Worm (Caenorhabditis elegans): ENCODE results near the gene cnp-2.

cnp-2 gene

DNA sequence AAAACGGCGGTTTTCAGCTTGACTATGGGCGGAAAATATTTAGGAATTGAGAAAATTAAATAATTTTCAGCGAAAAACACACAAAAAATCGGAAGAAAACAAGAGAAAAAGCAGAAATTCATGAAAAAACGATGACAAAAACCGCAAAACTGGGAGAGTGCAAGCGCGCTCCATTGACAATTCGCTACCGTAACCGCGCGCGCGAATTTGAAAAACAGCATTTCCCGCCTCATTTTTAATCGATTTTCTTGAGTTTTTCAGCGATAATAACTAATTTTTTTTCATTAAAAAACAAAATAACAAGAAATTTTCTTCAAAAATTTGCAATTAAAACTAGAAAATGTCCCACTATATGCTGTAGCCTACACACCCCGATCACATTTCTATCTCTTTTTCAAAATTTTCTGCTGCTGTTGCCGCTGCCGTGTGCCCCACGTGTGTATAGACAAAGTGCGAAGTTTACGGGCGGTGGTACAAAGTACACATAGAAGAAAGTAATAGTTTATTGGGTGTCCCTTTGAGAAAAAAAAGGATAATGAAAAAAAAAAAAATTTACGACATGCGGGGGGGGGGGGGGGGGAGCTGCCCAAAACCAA lies 39.4 kb downstream of the cnp-2 start (continued):
- TF ChIP-seq Y105C5A.15 (GFP tag; IDR thresholded peaks at IDR 0.05), result no peak
- TF ChIP-seq D1046.2 (GFP tag; IDR thresholded peaks at IDR 0.05), result no peak
- no peak for TF ChIP-seq set-16 (GFP tag; IDR thresholded peaks at IDR 0.05)
- peak; percentile 29; the same call in 1 of the 2 replicates for TF ChIP-seq snpc-1.2 (GFP tag; IDR thresholded peaks at IDR 0.05)
- no peak for TF ChIP-seq duxl-1 (tag; optimal IDR thresholded peaks at IDR 0.05; ENCODE audit: poor library complexity)
- peak; percentile 44 for TF ChIP-seq dmd-6 (GFP tag; IDR thresholded peaks at IDR 0.05)
- peak; percentile 4 for TF ChIP-seq ama-1 (optimal IDR thresholded peaks at IDR 0.05)
- no peak for TF ChIP-seq ctbp-1 (GFP tag; IDR thresholded peaks at IDR 0.05)
- peak; percentile 29 for TF ChIP-seq unc-130 (GFP tag; optimal IDR thresholded peaks at IDR 0.05)
- TF ChIP-seq nhr-11 (tag; optimal IDR thresholded peaks at IDR 0.05), result peak; percentile 80
- no peak for TF ChIP-seq lin-1 (GFP tag; IDR thresholded peaks at IDR 0.05)
- TF ChIP-seq hlh-30 (tag; optimal IDR thresholded peaks at IDR 0.05; ENCODE audit: insufficient read depth), result peak; percentile 40
- TF ChIP-seq aha-1 (tag), result peak; percentile 38
- TF ChIP-seq F49E8.2 (tag; optimal IDR thresholded peaks at IDR 0.05; ENCODE audit: borderline replicate concordance), result peak; percentile 67
- peak; percentile 45 for TF ChIP-seq hlh-11 (tag; optimal IDR thresholded peaks at IDR 0.05)
- TF ChIP-seq nhr-76 (tag; optimal IDR thresholded peaks at IDR 0.05), result no peak
- TF ChIP-seq T20F7.1 (GFP tag; optimal IDR thresholded peaks at IDR 0.05), result no peak
- no peak for TF ChIP-seq dmd-9 (GFP tag; IDR thresholded peaks at IDR 0.05)
- no peak for TF ChIP-seq pqm-1 (tag; optimal IDR thresholded peaks at IDR 0.05)
- no peak for TF ChIP-seq ceh-62 (tag; optimal IDR thresholded peaks at IDR 0.05)
- TF ChIP-seq Y48G9A.11 (GFP tag; IDR thresholded peaks at IDR 0.05), result peak; percentile 76
- peak; percentile 84 for TF ChIP-seq mxl-3 (GFP tag; optimal IDR thresholded peaks at IDR 0.05)
- no peak for TF ChIP-seq mdt-29 (GFP tag; IDR thresholded peaks at IDR 0.05)
- TF ChIP-seq ztf-7 (tag; optimal IDR thresholded peaks at IDR 0.05), result no peak
- TF ChIP-seq dve-1 (tag; optimal IDR thresholded peaks at IDR 0.05; ENCODE audit: insufficient read depth), result no peak
- TF ChIP-seq fos-1 (tag; optimal IDR thresholded peaks at IDR 0.05), result no peak
- peak; percentile 20 for TF ChIP-seq mes-2 (tag; optimal IDR thresholded peaks at IDR 0.05; ENCODE audit: poor library complexity, severe bottlenecking)

DNA sequence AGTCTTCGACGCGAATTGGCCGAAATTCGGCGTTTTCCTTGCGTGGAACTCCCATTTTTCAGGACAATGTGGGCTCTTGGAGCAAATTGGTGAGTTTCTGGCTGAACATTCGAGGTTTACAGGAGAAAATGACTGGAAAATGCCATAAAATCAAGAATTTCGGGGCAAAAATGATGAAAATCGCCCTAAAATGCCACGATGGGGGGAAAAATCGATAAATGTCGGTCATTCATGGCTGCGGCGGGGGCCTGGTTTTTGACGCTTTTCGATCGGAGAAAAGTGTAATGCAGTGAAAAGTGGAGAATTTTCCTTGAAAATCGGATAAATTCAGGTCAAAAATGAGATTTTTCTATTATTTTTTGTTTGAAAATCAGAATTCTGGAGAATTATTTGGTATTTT lies 44.6 kb downstream of the cnp-2 start, which contains the start of the genes Y46G5A.18 and Y46G5A.47:
Gene Y46G5A.18 (minus strand): TSS at position 101 of the 400 bp plus-strand sequence.
Gene Y46G5A.47 (minus strand): TSS at position 146 of the 400 bp plus-strand sequence.
- no peak for TF ChIP-seq T26A8.4 (GFP tag; IDR thresholded peaks at IDR 0.05)
- TF ChIP-seq ctbp-1 (GFP tag; IDR thresholded peaks at IDR 0.05), result no peak
- no peak for TF ChIP-seq nhr-42 (GFP tag; IDR thresholded peaks at IDR 0.05)
- no peak for TF ChIP-seq sdz-12 (GFP tag; optimal IDR thresholded peaks at IDR 0.05)
- no peak for TF ChIP-seq ceh-32 (tag; optimal IDR thresholded peaks at IDR 0.05; ENCODE audit: poor library complexity)
- TF ChIP-seq Y48G9A.11 (GFP tag; IDR thresholded peaks at IDR 0.05), result no peak
- no peak for TF ChIP-seq pha-4 (GFP tag; IDR thresholded peaks at IDR 0.05)
- TF ChIP-seq pha-4 (tag; optimal IDR thresholded peaks at IDR 0.05), result no peak
- TF ChIP-seq lin-1 (GFP tag; IDR thresholded peaks at IDR 0.05), result no peak
- TF ChIP-seq daf-12 (tag; optimal IDR thresholded peaks at IDR 0.05), result no peak
- TF ChIP-seq nhr-28 (tag; optimal IDR thresholded peaks at IDR 0.05), result no peak
- no peak for TF ChIP-seq dmd-9 (GFP tag; IDR thresholded peaks at IDR 0.05)

DNA sequence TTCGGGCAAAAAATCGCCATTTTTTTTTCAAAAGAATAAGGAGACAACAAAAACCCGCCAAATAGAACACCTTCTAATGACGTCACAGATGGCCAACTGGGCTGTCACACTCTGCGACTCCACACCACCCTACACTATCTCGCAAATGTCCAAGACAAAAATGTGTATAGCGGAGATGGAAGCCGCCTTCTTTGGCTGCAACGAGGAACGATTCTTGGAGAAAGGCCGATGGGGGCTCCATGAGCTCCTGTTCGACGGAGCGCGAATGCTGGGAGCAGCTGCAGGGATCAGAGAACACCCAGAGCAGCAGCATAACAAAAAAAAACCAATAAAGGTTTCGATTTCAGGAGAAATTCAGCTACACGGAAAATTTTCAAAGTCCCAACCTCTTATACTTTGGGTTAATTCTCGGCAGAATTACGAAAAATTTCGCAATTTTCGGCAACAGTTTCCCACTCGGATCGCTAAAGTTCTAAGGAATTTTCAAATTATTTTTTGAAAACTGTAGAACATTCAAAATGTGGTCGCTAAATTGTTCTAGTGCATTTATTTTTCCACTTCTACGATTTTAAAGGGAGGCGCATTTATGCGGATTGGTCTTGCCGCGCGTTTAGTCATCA lies 45.3 kb downstream of the cnp-2 start:
- TF ChIP-seq aha-1 (tag) (peak; percentile 58), unc-62 (GFP tag; optimal IDR thresholded peaks at IDR 0.05 in 1 of 2) (peak in 1 of 2 experiments; percentile 83), unc-62 (tag; optimal IDR thresholded peaks at IDR 0.05) (no peak), Y75B8A.6 (GFP tag; IDR thresholded peaks at IDR 0.05) (no peak), F37D6.2 (tag; optimal IDR thresholded peaks at IDR 0.05) (peak; percentile 42), arid-1 (GFP tag; conservative IDR thresholded peaks at IDR 0.05) (0 out of 2 replicates have a peak, but pooled peaks have one; percentile 13), lin-38 (GFP tag; IDR thresholded peaks at IDR 0.05) (peak; percentile 47), set-16 (GFP tag; IDR thresholded peaks at IDR 0.05) (peak; percentile 72), mep-1 (tag; optimal IDR thresholded peaks at IDR 0.05) (peak; percentile 20), fos-1 (tag; optimal IDR thresholded peaks at IDR 0.05) (no peak), hlh-30 (tag; optimal IDR thresholded peaks at IDR 0.05; ENCODE audit: insufficient read depth) (peak; percentile 47), dmd-9 (GFP tag; IDR thresholded peaks at IDR 0.05) (no peak), hmg-1.1 (GFP tag; IDR thresholded peaks at IDR 0.05) (peak; percentile 74), dpl-1 (GFP tag; optimal IDR thresholded peaks at IDR 0.05) (peak; percentile 22), sdz-12 (GFP tag; optimal IDR thresholded peaks at IDR 0.05) (no peak), nhr-48 (tag; optimal IDR thresholded peaks at IDR 0.05) (no peak), zip-2 (tag; optimal IDR thresholded peaks at IDR 0.05) (peak; percentile 52), nhr-11 (tag; optimal IDR thresholded peaks at IDR 0.05) (peak; percentile 15), mdl-1 (tag; optimal IDR thresholded peaks at IDR 0.05) (peak in 1 of 2 experiments; percentile 12)
